Fruit fly (Drosophila melanogaster) whole organism, embryonic: ENCODE measurements around the gene Polr2I.

ENCODE experiments used
- Asciz ChIP-seq: fragments of 200-800 bp; sonication (Bioruptor generic); optimal IDR thresholded peaks from 2 replicates; lab custom pipeline; 2017; ENCODE audit warnings: missing biosample characterization, mild to moderate bottlenecking, missing genetic modification characterization, missing genetic modification reagents
- Atf-2 ChIP-seq: fragments of 200-800 bp; sonication (Bioruptor generic); optimal IDR thresholded peaks from 2 replicates; lab custom pipeline; 2016; ENCODE audit warnings: missing biosample characterization, missing genetic modification characterization
- Blimp-1 ChIP-seq: fragments of 200-800 bp; sonication (Bioruptor generic); optimal IDR thresholded peaks from 3 replicates; lab custom pipeline; 2018; ENCODE audit warnings: missing biosample characterization, missing genetic modification characterization, mild to moderate bottlenecking, moderate library complexity, missing genetic modification reagents
- CG10267 ChIP-seq: fragments of 200-800 bp; sonication (Bioruptor generic); optimal IDR thresholded peaks from 2 replicates; lab custom pipeline; 2018; ENCODE audit warnings: missing biosample characterization, mild to moderate bottlenecking, missing genetic modification characterization, moderate library complexity
- CG10366 ChIP-seq: fragments of 200-800 bp; sonication (Bioruptor generic); IDR thresholded peaks from 2 replicates; pipeline ENCODE4 v1.3.6; 2022; ENCODE audit warnings: missing biosample characterization, missing genetic modification characterization
- CG10462 ChIP-seq: fragments of 200-800 bp; sonication (Bioruptor generic); optimal IDR thresholded peaks from 2 replicates; lab custom pipeline; 2016; ENCODE audit warnings: missing biosample characterization, missing genetic modification characterization
- CG11085 ChIP-seq: fragments of 200-800 bp; sonication (Bioruptor generic); IDR thresholded peaks from 2 replicates; pipeline ENCODE4 v1.3.6; 2022; ENCODE audit warnings: missing biosample characterization, missing genetic modification characterization
- CG11504 ChIP-seq: fragments of 200-800 bp; sonication (Bioruptor generic); optimal IDR thresholded peaks from 3 replicates; lab custom pipeline; 2019; ENCODE audit warnings: missing biosample characterization, mild to moderate bottlenecking, missing genetic modification characterization, moderate library complexity
- CG12104 ChIP-seq: fragments of 200-800 bp; sonication (Bioruptor generic); optimal IDR thresholded peaks from 3 replicates; lab custom pipeline; 2016; ENCODE audit warnings: missing biosample characterization, missing genetic modification characterization
- CG1529 ChIP-seq: fragments of 200-800 bp; sonication (Bioruptor generic); optimal IDR thresholded peaks from 3 replicates; lab custom pipeline; 2018; ENCODE audit warnings: missing biosample characterization, missing genetic modification characterization
- CG17186 ChIP-seq: fragments of 200-800 bp; sonication (Bioruptor generic); optimal IDR thresholded peaks from 3 replicates; lab custom pipeline; 2017; ENCODE audit warnings: missing biosample characterization, missing genetic modification reagents, missing genetic modification characterization
- CG17912 ChIP-seq: fragments of 200-800 bp; sonication (Bioruptor generic); optimal IDR thresholded peaks from 2 replicates; lab custom pipeline; 2018; ENCODE audit warnings: missing biosample characterization, mild to moderate bottlenecking, missing genetic modification characterization
- CG18262 ChIP-seq: fragments of 200-800 bp; optimal IDR thresholded peaks from 3 replicates; lab custom pipeline; 2019; ENCODE audit warnings: missing biosample characterization, mild to moderate bottlenecking, missing genetic modification characterization, moderate library complexity
- CG2116 ChIP-seq: fragments of 200-800 bp; sonication (Bioruptor generic); optimal IDR thresholded peaks from 3 replicates; lab custom pipeline; 2018; ENCODE audit warnings: missing biosample characterization, mild to moderate bottlenecking, missing genetic modification characterization
- CG2202 ChIP-seq: fragments of 200-800 bp; sonication (Bioruptor generic); optimal IDR thresholded peaks from 2 replicates; lab custom pipeline; 2018; ENCODE audit warnings: missing biosample characterization, mild to moderate bottlenecking, missing genetic modification characterization
- CG2875 ChIP-seq: fragments of 200-800 bp; sonication (Bioruptor generic); optimal IDR thresholded peaks from 2 replicates; lab custom pipeline; 2017; ENCODE audit warnings: missing biosample characterization, mild to moderate bottlenecking, missing genetic modification characterization, missing genetic modification reagents
- CG34376 ChIP-seq: fragments of 200-800 bp; sonication (Bioruptor generic); optimal IDR thresholded peaks from 2 replicates; lab custom pipeline; 2018; ENCODE audit warnings: missing biosample characterization, mild to moderate bottlenecking, missing genetic modification characterization
- CG4328 ChIP-seq: fragments of 200-800 bp; sonication (Bioruptor generic); optimal IDR thresholded peaks from 3 replicates; lab custom pipeline; 2017; ENCODE audit warnings: missing biosample characterization, missing genetic modification reagents, missing genetic modification characterization
- CG5180 ChIP-seq: fragments of 200-800 bp; sonication (Bioruptor generic); optimal IDR thresholded peaks from 3 replicates; lab custom pipeline; 2017; ENCODE audit warnings: missing biosample characterization, missing genetic modification characterization, mild to moderate bottlenecking, moderate library complexity, missing genetic modification reagents
- CG6254 ChIP-seq: fragments of 200-800 bp; sonication (Bioruptor generic); optimal IDR thresholded peaks from 3 replicates; lab custom pipeline; 2017; ENCODE audit warnings: mild to moderate bottlenecking, missing biosample characterization, missing genetic modification reagents, missing genetic modification characterization
- CG7963 ChIP-seq: fragments of 200-800 bp; sonication (Bioruptor generic); IDR thresholded peaks from 3 replicates; pipeline ENCODE4 v1.3.6; 2022; ENCODE audit warnings: missing biosample characterization, missing genetic modification characterization; ENCODE audit not compliant: partially characterized antibody
- Camta ChIP-seq: fragments of 200-800 bp; sonication (Bioruptor generic); optimal IDR thresholded peaks from 2 replicates; lab custom pipeline; 2016; ENCODE audit warnings: missing biosample characterization, missing genetic modification characterization
- Chrac-16 ChIP-seq: fragments of 200-800 bp; sonication (Bioruptor generic); optimal IDR thresholded peaks from 3 replicates; lab custom pipeline; 2016; ENCODE audit warnings: missing biosample characterization, missing genetic modification characterization
- Dip3 ChIP-seq: fragments of 200-800 bp; sonication (Bioruptor generic); optimal IDR thresholded peaks from 3 replicates; lab custom pipeline; 2016; ENCODE audit warnings: missing biosample characterization, missing genetic modification characterization
- HLH3B ChIP-seq: fragments of 200-800 bp; sonication (Bioruptor generic); IDR thresholded peaks from 2 replicates; pipeline ENCODE4 v1.3.6; 2022; ENCODE audit warnings: missing biosample characterization, missing genetic modification characterization
- Lhr ChIP-seq: fragments of 200-800 bp; sonication (Bioruptor generic); optimal IDR thresholded peaks from 3 replicates; lab custom pipeline; 2017; ENCODE audit warnings: mild to moderate bottlenecking, missing biosample characterization, missing genetic modification reagents, missing genetic modification characterization
- MTF-1 ChIP-seq: fragments of 200-800 bp; sonication (Bioruptor generic); optimal IDR thresholded peaks from 2 replicates; lab custom pipeline; 2018; ENCODE audit warnings: missing biosample characterization, mild to moderate bottlenecking, missing genetic modification characterization, borderline replicate concordance
- NC2β ChIP-seq: fragments of 200-800 bp; sonication (Bioruptor generic); optimal IDR thresholded peaks from 2 replicates; lab custom pipeline; 2016; ENCODE audit warnings: missing biosample characterization, missing genetic modification characterization
- Oaz ChIP-seq: fragments of 200-800 bp; sonication (Bioruptor generic); IDR thresholded peaks from 2 replicates; pipeline ENCODE4 v1.3.6; 2022; ENCODE audit warnings: missing biosample characterization, missing genetic modification characterization
- Pdp1 ChIP-seq, 2 experiments: fragments of 200-800 bp; sonication (Bioruptor generic); optimal IDR thresholded peaks; 3 replicates each; lab custom pipeline; 2016; ENCODE audit warnings: missing biosample characterization in 2 of 2, missing genetic modification characterization in 2 of 2, mild to moderate bottlenecking in 1 of 2, moderate library complexity in 1 of 2
- Vsx1 ChIP-seq: fragments of 200-800 bp; sonication (Bioruptor generic); optimal IDR thresholded peaks from 2 replicates; lab custom pipeline; 2017; ENCODE audit warnings: missing biosample characterization, mild to moderate bottlenecking, missing genetic modification characterization, missing genetic modification reagents
- abd-A ChIP-seq: fragments of 200-800 bp; sonication (Bioruptor generic); optimal IDR thresholded peaks from 3 replicates; lab custom pipeline; 2019; ENCODE audit warnings: missing biosample characterization, mild to moderate bottlenecking, missing genetic modification characterization, moderate library complexity
- al ChIP-seq: fragments of 200-800 bp; sonication (Bioruptor generic); IDR thresholded peaks from 2 replicates; pipeline ENCODE4 v1.3.6; 2022; ENCODE audit warnings: missing biosample characterization, missing genetic modification characterization
- bab2 ChIP-seq: fragments of 200-800 bp; sonication (Bioruptor generic); optimal IDR thresholded peaks from 2 replicates; lab custom pipeline; 2016; ENCODE audit warnings: missing biosample characterization, missing genetic modification characterization
- bcd ChIP-seq: fragments of 200-800 bp; sonication (Bioruptor generic); optimal IDR thresholded peaks from 2 replicates; lab custom pipeline; 2017; ENCODE audit warnings: missing biosample characterization, mild to moderate bottlenecking, missing genetic modification characterization
- ci ChIP-seq: fragments of 200-800 bp; sonication (Bioruptor generic); IDR thresholded peaks from 3 replicates; pipeline ENCODE4 v1.3.6; 2022; ENCODE audit warnings: missing biosample characterization, missing genetic modification characterization
- dpn ChIP-seq, 2 experiments: fragments of 200-800 bp; sonication (Bioruptor generic); optimal IDR thresholded peaks; 3 replicates each; lab custom pipeline; 2016; ENCODE audit warnings: missing biosample characterization in 2 of 2, missing genetic modification characterization in 2 of 2
- hth ChIP-seq: fragments of >200 bp; optimal IDR thresholded peaks from 2 replicates; lab custom pipeline; 2017; ENCODE audit warnings: inconsistent platforms
- lilli ChIP-seq: fragments of 200-800 bp; sonication (Bioruptor generic); optimal IDR thresholded peaks from 3 replicates; lab custom pipeline; 2016; ENCODE audit warnings: missing biosample characterization, missing genetic modification characterization
- p53 ChIP-seq: fragments of 200-800 bp; sonication (Bioruptor generic); optimal IDR thresholded peaks from 2 replicates; lab custom pipeline; 2016; ENCODE audit warnings: missing biosample characterization, missing genetic modification characterization
- prd ChIP-seq, 3 experiments: fragments of >200 bp in 2 of 3; fragments of 200-800 bp in 1 of 3; sonication (Bioruptor generic) in 1 of 3; optimal IDR thresholded peaks in 2 of 3; IDR thresholded peaks in 1 of 3; 2 replicates in 2 of 3; 3 replicates in 1 of 3; pipeline versions ENCODE4 v1.3.6 to Lab custom; 2017 to 2022; ENCODE audit warnings: missing biosample characterization in 1 of 3, missing genetic modification characterization in 1 of 3
- sqz ChIP-seq: fragments of 200-800 bp; sonication (Bioruptor generic); optimal IDR thresholded peaks from 3 replicates; lab custom pipeline; 2018; ENCODE audit warnings: missing biosample characterization, mild to moderate bottlenecking, missing genetic modification characterization
- tap ChIP-seq: fragments of 200-800 bp; optimal IDR thresholded peaks from 3 replicates; lab custom pipeline; 2019; ENCODE audit warnings: missing biosample characterization, mild to moderate bottlenecking, missing genetic modification characterization, moderate library complexity
- tin ChIP-seq: fragments of 200-800 bp; sonication (Bioruptor generic); optimal IDR thresholded peaks from 3 replicates; lab custom pipeline; 2016; ENCODE audit warnings: missing biosample characterization, missing genetic modification characterization
- wek ChIP-seq: fragments of 200-800 bp; sonication (Bioruptor generic); optimal IDR thresholded peaks from 3 replicates; lab custom pipeline; 2018; ENCODE audit warnings: missing biosample characterization, mild to moderate bottlenecking, missing genetic modification characterization, moderate library complexity
- z ChIP-seq: fragments of 200-800 bp; sonication (Bioruptor generic); IDR thresholded peaks from 3 replicates; pipeline ENCODE4 v1.3.6; 2022; ENCODE audit warnings: missing biosample characterization, missing genetic modification characterization

Gene Polr2I

DNA sequence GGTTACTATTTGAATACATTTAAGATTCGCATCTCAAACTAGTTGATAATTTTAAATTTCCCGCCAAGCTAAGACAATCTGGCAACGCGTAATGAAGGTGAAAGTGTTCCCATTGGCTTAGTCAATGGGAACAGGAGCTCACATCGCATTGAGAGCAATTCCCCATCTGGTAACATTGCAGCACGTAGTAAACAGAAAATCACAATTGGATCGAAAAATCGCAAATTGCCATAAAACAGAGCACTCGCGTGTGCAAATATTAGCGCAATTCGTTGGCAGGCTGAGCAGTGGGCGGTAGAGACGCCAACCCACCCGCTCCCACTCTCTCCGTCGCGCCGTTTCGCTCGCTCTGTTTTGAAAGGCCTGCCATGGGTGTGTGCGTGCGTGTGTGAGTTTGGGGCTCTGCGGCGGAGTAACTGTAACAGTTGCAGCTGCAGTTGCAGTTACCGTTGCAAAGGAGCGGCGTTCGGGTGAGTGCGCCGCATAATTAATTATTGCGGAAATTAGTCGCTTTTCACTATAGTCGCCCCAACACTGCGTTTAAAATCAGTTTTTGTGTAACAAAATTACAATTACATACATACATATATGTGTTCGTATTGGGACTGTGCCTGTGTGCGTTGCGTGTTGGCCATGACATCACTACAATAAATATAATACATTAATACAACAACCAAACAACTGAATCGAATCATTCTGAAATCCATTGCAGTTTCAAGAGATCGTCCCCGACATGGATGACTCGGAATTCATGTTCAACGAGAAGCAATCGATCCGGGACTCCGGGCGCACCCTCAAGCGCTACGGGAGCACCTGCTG lies 10.6 kb upstream of the Polr2I start (continued):
- TF ChIP-seq p53 (no peak), hth (lab: Kevin White, UChicago) (no peak), CG7963 (GFP tag; lab: Robert Waterston, UW) (no peak)

DNA sequence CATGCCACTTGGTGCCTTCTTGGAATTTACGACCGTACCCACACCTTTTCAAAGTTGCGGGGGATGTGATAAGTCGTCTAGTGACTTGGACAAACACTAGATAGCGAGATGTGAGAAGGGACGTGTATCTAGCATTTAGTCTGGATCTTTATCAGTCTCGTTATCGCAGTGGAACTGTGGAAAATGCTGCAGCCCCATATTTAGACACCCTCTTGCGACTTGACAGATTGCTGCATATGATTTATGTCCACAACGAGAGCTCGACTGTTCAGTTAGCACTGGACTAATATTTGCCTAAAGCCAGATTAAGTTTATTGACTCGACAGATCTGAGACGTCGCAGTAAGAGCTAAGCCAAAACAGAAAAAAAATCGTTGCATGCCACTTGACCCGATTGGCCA lies 9.0 kb upstream of the Polr2I start:
- TF ChIP-seq CG17186 (peak; percentile 21), CG6254 (GFP tag; lab: Kevin White, UChicago) (peak; percentile 43), z (no peak), CG2116 (peak; percentile 3), NC2β (GFP tag; lab: Kevin White, UChicago) (peak; percentile 30), HLH3B (GFP tag; lab: Robert Waterston, UW) (peak; percentile 30; the same call in 1 of the 2 replicates), ci (GFP tag; lab: Robert Waterston, UW) (peak; percentile 81; the same call in 2 of the 3 replicates), Oaz (GFP tag; lab: Robert Waterston, UW) (no peak), CG11504 (tag; lab: Kevin White, UChicago) (no peak), tin (GFP tag; lab: Kevin White, UChicago) (no peak), CG18262 (tag; lab: Kevin White, UChicago) (peak; percentile 40), lilli (GFP tag; lab: Kevin White, UChicago) (no peak), tap (tag; lab: Kevin White, UChicago) (peak; percentile 49), CG4328 (GFP tag; lab: Kevin White, UChicago) (peak; percentile 35), CG5180 (GFP tag; lab: Kevin White, UChicago) (peak; percentile 65), Lhr (GFP tag; lab: Kevin White, UChicago) (no peak), CG2875 (GFP tag; lab: Kevin White, UChicago) (peak; percentile 11), CG34376 (GFP tag; lab: Kevin White, UChicago) (no peak), Asciz (GFP tag; lab: Kevin White, UChicago) (peak; percentile 77), prd (optimal IDR thresholded peaks at IDR 0.05; lab: Kevin White, UChicago) (no peak), prd (GFP tag; IDR thresholded peaks at IDR 0.05; lab: Robert Waterston, UW) (no peak), Pdp1 (GFP tag; optimal IDR thresholded peaks at IDR 0.05; lab: Kevin White, UChicago) (peak in 1 of 2 experiments; percentile 11), Chrac-16 (no peak), CG11085 (GFP tag; lab: Robert Waterston, UW) (no peak), Dip3 (no peak), CG12104 (GFP tag; lab: Kevin White, UChicago) (peak; percentile 13), wek (GFP tag; lab: Kevin White, UChicago) (peak; percentile 45), dpn (GFP tag; optimal IDR thresholded peaks at IDR 0.05; lab: Kevin White, UChicago) (no peak), CG17912 (GFP tag; lab: Kevin White, UChicago) (peak; percentile 42), bab2 (no peak), CG2202 (tag; lab: Kevin White, UChicago) (peak; percentile 30), CG10462 (no peak), Atf-2 (GFP tag; lab: Kevin White, UChicago) (no peak), MTF-1 (peak; percentile 57), CG10366 (no peak), al (no peak), Camta (peak; percentile 19), Vsx1 (GFP tag; lab: Kevin White, UChicago) (no peak), CG10267 (tag; lab: Kevin White, UChicago) (peak; percentile 3), abd-A (tag; lab: Kevin White, UChicago) (no peak), sqz (peak; percentile 60), Blimp-1 (GFP tag; lab: Kevin White, UChicago) (peak; percentile 52), CG1529 (peak; percentile 21), bcd (GFP tag; lab: Kevin White, UChicago) (peak; percentile 5)
